Worm (Caenorhabditis elegans): Measurements from ENCODE around the gene fbxb-44.
A peak's percentile ranks its signal among the peaks of the same experiment; 100 is the strongest.

Gene fbxb-44

DNA sequence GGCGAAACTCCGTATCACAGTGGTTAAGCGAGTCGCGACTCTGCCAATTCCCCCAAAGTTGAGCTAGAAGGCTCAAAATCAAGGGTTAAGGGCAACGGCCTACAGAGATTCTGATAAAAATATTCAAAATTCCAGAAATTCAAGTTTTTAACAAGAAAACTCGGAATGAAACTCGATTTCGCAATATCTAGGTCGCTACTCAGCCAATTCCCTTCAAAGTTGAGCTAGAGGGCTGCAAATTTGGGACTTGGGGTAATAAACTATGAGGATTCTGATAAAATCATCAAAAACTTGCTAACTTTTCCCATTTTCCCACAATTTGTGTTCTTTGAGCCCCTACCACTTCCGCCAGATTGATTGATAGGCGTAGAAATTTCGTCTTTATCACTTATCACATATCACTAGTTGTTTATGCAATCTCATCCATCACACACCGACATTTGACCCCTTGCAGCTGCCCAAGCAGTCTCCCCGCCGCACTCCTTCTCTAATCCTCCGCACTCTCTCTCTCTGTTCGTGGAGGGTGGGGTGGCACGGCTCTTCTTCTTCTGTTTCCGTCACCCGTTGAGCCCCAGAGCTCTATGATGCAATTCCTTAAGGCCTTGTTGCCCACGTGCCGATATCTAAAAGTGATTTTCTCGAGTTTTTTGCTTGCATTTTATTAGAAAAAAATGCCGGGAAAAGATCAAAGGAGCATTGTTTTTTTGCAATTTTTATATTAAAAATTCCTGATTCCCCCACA is 36.9 kb upstream of the fbxb-44 start:
- peak; percentile 28 for TF ChIP-seq ceh-14 (tag; optimal IDR thresholded peaks at IDR 0.05)
- peak; percentile 56 for TF ChIP-seq unc-42 (tag; optimal IDR thresholded peaks at IDR 0.05)
- no peak for TF ChIP-seq tbx-7 (tag; optimal IDR thresholded peaks at IDR 0.05)
- peak; percentile 94 for TF ChIP-seq unc-55 (GFP tag; optimal IDR thresholded peaks at IDR 0.05)
- peak; percentile 33 for TF ChIP-seq nfya-1 (tag; optimal IDR thresholded peaks at IDR 0.05)
- TF ChIP-seq ceh-45 (GFP tag; IDR thresholded peaks at IDR 0.05), result no peak
- TF ChIP-seq ref-2 (tag; optimal IDR thresholded peaks at IDR 0.05), result peak; percentile 48
- TF ChIP-seq tbx-2 (tag; optimal IDR thresholded peaks at IDR 0.05), result peak; percentile 57
- TF ChIP-seq syd-9 (tag; optimal IDR thresholded peaks at IDR 0.05), result peak; percentile 6
- TF ChIP-seq pqm-1 (tag; optimal IDR thresholded peaks at IDR 0.05), result no peak
- TF ChIP-seq ceh-31 (tag; optimal IDR thresholded peaks at IDR 0.05), result peak; percentile 36
- peak; percentile 50 for TF ChIP-seq elt-2 (tag; optimal IDR thresholded peaks at IDR 0.05)
- TF ChIP-seq hlh-30 (tag; optimal IDR thresholded peaks at IDR 0.05; ENCODE audit: insufficient read depth), result peak; percentile 11
- no peak for TF ChIP-seq pha-2 (tag; optimal IDR thresholded peaks at IDR 0.05)
- TF ChIP-seq rnt-1 (tag; optimal IDR thresholded peaks at IDR 0.05), result peak; percentile 79
- peak; percentile 47 for TF ChIP-seq fax-1 (tag; optimal IDR thresholded peaks at IDR 0.05)
- no peak for TF ChIP-seq ttx-3 (tag; optimal IDR thresholded peaks at IDR 0.05)
- peak; percentile 67 for TF ChIP-seq ceh-18 (tag; optimal IDR thresholded peaks at IDR 0.05)
- no peak for TF ChIP-seq gmeb-2 (tag; optimal IDR thresholded peaks at IDR 0.05)
- no peak for TF ChIP-seq ets-4 (tag; optimal IDR thresholded peaks at IDR 0.05)
- peak; percentile 37 for TF ChIP-seq C08G9.2 (tag; optimal IDR thresholded peaks at IDR 0.05)
- peak; percentile 24 for TF ChIP-seq sdc-2 (tag; optimal IDR thresholded peaks at IDR 0.05)
- TF ChIP-seq ceh-6 (GFP tag; optimal IDR thresholded peaks at IDR 0.05), result no peak
- TF ChIP-seq ceh-34 (tag; optimal IDR thresholded peaks at IDR 0.05), result peak; percentile 84
- TF ChIP-seq hlh-8 (tag; optimal IDR thresholded peaks at IDR 0.05), result peak; percentile 45
- TF ChIP-seq unc-86 (tag; optimal IDR thresholded peaks at IDR 0.05), result no peak
- TF ChIP-seq hlh-13 (GFP tag; optimal IDR thresholded peaks at IDR 0.05), result no peak
- TF ChIP-seq nhr-232 (tag; optimal IDR thresholded peaks at IDR 0.05), result peak; percentile 13

DNA sequence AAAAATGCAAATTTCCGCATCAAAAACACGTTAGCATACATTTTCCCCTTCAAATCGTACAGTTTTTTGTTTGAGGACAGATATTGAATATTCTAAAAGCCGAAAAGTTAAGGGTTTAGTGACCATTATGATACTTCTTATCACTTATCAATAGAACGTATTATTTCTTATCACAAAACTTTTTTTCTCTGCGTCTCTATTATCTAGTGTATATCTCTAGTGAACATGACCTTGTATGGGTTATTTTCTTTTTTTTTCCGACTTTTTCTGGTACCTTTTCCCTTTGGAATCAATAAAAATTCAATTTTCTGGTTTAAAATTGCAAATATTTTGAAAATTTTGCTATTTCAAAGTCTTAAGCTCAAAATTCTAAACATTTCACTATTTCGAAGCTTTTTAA is 35.0 kb upstream of the fbxb-44 start:
- no peak for TF ChIP-seq K02D7.2 (tag; optimal IDR thresholded peaks at IDR 0.05)
- peak; percentile 82 for TF ChIP-seq elt-2 (tag; optimal IDR thresholded peaks at IDR 0.05)

DNA sequence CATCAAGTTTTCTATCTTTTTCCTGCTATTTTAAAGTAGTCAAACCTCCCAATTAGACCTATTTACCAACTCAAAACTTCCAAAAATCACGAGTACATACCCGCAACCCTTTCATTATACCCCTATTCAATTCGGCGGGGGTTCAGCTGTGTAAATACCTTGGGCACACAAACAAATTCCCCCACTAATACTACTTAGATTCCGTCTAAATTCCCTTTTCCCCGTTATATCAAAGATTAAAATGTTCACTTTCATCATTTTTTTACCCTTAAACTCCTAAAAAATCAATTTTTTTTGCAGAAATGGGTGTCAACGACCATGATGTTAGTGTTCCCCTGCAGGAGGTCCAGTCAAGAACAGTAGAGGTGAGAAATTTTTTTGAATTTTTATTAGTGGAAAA is 34.4 kb upstream of the fbxb-44 start, which contains the start of gene fdgt-1:
Gene fdgt-1, plus strand, starts transcription at position 301 of the 400 bp plus-strand sequence.
- TF ChIP-seq che-1 (tag; optimal IDR thresholded peaks at IDR 0.05) (no peak), odd-2 (tag; optimal IDR thresholded peaks at IDR 0.05) (no peak), ceh-48 (tag; optimal IDR thresholded peaks at IDR 0.05) (no peak), unc-55 (GFP tag; optimal IDR thresholded peaks at IDR 0.05) (no peak)

DNA sequence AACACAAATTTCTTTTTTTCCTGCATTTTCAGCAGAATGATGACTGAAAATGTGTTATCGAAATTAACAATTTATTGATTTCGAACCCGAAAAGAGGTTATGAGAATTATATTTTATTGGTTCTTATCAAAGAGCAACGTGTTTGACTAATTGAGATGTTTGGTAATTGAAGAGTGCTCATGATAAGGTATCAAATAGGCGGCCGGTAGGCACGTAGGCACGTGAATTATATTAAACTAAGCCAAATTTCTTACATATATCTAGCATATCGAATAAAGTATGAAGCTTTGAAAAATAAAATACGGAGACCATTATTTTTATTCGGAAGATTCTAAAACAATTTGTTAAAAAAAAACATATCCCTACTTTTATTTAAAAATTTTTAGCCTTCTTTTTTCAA is 21.3 kb upstream of the fbxb-44 start, which contains the start of gene math-45:
Gene math-45, minus strand, starts transcription at position 101 of the 400 bp plus-strand sequence.
- no peak for TF ChIP-seq T23F11.4 (GFP tag; optimal IDR thresholded peaks at IDR 0.05)
- no peak for TF ChIP-seq mec-3 (tag; optimal IDR thresholded peaks at IDR 0.05; ENCODE audit: borderline replicate concordance)
- no peak for TF ChIP-seq madf-2 (tag; optimal IDR thresholded peaks at IDR 0.05)
- TF ChIP-seq hlh-13 (GFP tag; optimal IDR thresholded peaks at IDR 0.05), result no peak

Data from whole organism, late embryonic.